Fruit fly (Drosophila melanogaster): Measurements from ENCODE around the gene CG16820.
A peak's percentile ranks its signal among the peaks of the same experiment; 100 is the strongest.

Gene CG16820

DNA sequence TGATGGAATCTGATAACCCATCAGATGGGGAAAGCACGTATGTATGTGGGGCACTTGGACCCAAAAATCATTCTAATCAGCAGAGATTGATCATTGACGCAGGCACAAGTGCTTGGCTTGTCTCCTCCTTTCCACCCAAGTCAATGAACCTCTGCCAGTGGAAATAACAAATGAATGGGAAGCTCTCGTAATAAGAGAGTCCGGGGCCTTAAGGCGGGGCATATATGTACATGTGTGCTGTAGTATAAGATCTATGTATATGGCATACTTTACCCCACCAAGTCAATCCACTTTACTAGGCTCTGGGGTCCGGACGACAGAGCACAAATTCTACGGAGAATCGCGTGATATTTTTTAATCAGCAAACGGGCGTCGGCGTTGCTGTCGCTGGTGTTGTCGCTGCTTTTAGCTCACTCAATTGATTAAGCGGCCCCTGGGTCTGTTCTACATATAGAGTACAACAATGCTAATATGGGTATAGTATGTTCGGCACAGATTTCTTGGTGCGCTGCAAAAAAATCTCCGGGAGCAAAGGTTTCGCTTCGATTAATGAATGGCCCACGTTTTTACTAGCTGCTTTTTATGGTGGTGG lies 39.9 kb upstream of the CG16820 start (continued):
- TF ChIP-seq p53 (GFP tag; optimal IDR thresholded peaks at IDR 0.05) (no peak), CG15479 (GFP tag; optimal IDR thresholded peaks at IDR 0.05) (no peak), CG16863 (GFP tag; optimal IDR thresholded peaks at IDR 0.05) (no peak), CG31224 (GFP tag; IDR thresholded peaks at IDR 0.05) (no peak), CG14667 (GFP tag; IDR thresholded peaks at IDR 0.05) (no peak), Deaf1 (tag; optimal IDR thresholded peaks at IDR 0.05) (no peak), CG9817 (tag; optimal IDR thresholded peaks at IDR 0.05) (no peak), hth (optimal IDR thresholded peaks at IDR 0.05) (no peak), chinmo (GFP tag; IDR thresholded peaks at IDR 0.05; ENCODE audit: partially characterized antibody) (0 out of 4 replicates have a peak, but pooled peaks have one; percentile 71), CG13894 (tag; optimal IDR thresholded peaks at IDR 0.05) (peak; percentile 37), ci (GFP tag; IDR thresholded peaks at IDR 0.05) (no peak), Oaz (GFP tag; IDR thresholded peaks at IDR 0.05) (no peak), CG10543 (GFP tag; optimal IDR thresholded peaks at IDR 0.05) (peak; percentile 95), Pdp1 (GFP tag; optimal IDR thresholded peaks at IDR 0.05) (peak in 1 of 2 experiments; percentile 78), Ets65A (GFP tag) (no peak), CG11093 (GFP tag; IDR thresholded peaks at IDR 0.05) (no peak), CG2678 (tag; optimal IDR thresholded peaks at IDR 0.05) (peak; percentile 30), CTCF (GFP tag; optimal IDR thresholded peaks at IDR 0.05) (no peak), mirr (GFP tag; optimal IDR thresholded peaks at IDR 0.05) (peak; percentile 23), Hr3 (GFP tag; optimal IDR thresholded peaks at IDR 0.05) (no peak), CG17186 (GFP tag; optimal IDR thresholded peaks at IDR 0.05) (no peak), mld (GFP tag; IDR thresholded peaks at IDR 0.05; ENCODE audit: partially characterized antibody) (no peak), nom (GFP tag; optimal IDR thresholded peaks at IDR 0.05) (peak; percentile 55), grn (GFP tag; optimal IDR thresholded peaks at IDR 0.05) (peak; percentile 62), Meics (GFP tag; optimal IDR thresholded peaks at IDR 0.05) (peak; percentile 32), CG18599 (GFP tag; optimal IDR thresholded peaks at IDR 0.05) (peak; percentile 9), CG8290 (GFP tag; optimal IDR thresholded peaks at IDR 0.05) (no peak), CG8290 (tag; optimal IDR thresholded peaks at IDR 0.05) (peak in 1 of 2 experiments; percentile 37), CG10274 (GFP tag; optimal IDR thresholded peaks at IDR 0.05) (no peak), Ets97D (GFP tag; optimal IDR thresholded peaks at IDR 0.05) (no peak), tll (GFP tag; optimal IDR thresholded peaks at IDR 0.05) (no peak), Fer1 (GFP tag; optimal IDR thresholded peaks at IDR 0.05) (peak; percentile 31), slou (GFP tag; optimal IDR thresholded peaks at IDR 0.05) (no peak), schlank (tag; optimal IDR thresholded peaks at IDR 0.05) (no peak), CG10565 (GFP tag; optimal IDR thresholded peaks at IDR 0.05) (no peak), prd (optimal IDR thresholded peaks at IDR 0.05) (no peak), prd (GFP tag; IDR thresholded peaks at IDR 0.05) (no peak), sens (GFP tag) (peak; percentile 63), Drgx (GFP tag; IDR thresholded peaks at IDR 0.05) (peak; percentile 63), Awh (GFP tag; IDR thresholded peaks at IDR 0.05) (0 out of 2 replicates have a peak, but pooled peaks have one; percentile 5), z (GFP tag; IDR thresholded peaks at IDR 0.05) (no peak), Med (GFP tag) (peak; percentile 37), CG16815 (GFP tag; optimal IDR thresholded peaks at IDR 0.05) (no peak), CG4404 (GFP tag; IDR thresholded peaks at IDR 0.05) (no peak), CG7786 (GFP tag; optimal IDR thresholded peaks at IDR 0.05) (peak; percentile 29), Adf1 (GFP tag; IDR thresholded peaks at IDR 0.05) (peak; percentile 69; the same call in 1 of the 2 replicates), gem (tag; optimal IDR thresholded peaks at IDR 0.05) (no peak), CG3838 (GFP tag; optimal IDR thresholded peaks at IDR 0.05) (no peak), sim (GFP tag; IDR thresholded peaks at IDR 0.05) (no peak), B-H2 (GFP tag; optimal IDR thresholded peaks at IDR 0.05) (peak; percentile 35), CG1233 (GFP tag; optimal IDR thresholded peaks at IDR 0.05) (peak; percentile 32), CG13296 (GFP tag; optimal IDR thresholded peaks at IDR 0.05) (peak; percentile 37)

All from whole organism, embryonic.